Worm (Caenorhabditis elegans): Measurements from ENCODE around the gene R05A10.3.

Gene R05A10.3

ce11 chrIV:14176373-14176772 is at the start of gene R05A10.3:
R05A10.3 (minus strand) TSS chrIV:14176473.
- TF ChIP-seq ets-7 (tag; optimal IDR thresholded peaks at IDR 0.05), result no peak
- no peak for TF ChIP-seq hmg-4 (GFP tag; optimal IDR thresholded peaks at IDR 0.05)
- TF ChIP-seq ama-1 (optimal IDR thresholded peaks at IDR 0.05), result no peak
- TF ChIP-seq F13C5.2 (tag; optimal IDR thresholded peaks at IDR 0.05), result no peak
- TF ChIP-seq pes-1 (GFP tag; IDR thresholded peaks at IDR 0.05), result no peak
- TF ChIP-seq hmbx-1 (tag; optimal IDR thresholded peaks at IDR 0.05), result no peak
- TF ChIP-seq flt-1 (GFP tag; IDR thresholded peaks at IDR 0.05), result no peak
- no peak for TF ChIP-seq sea-1 (GFP tag; conservative IDR thresholded peaks at IDR 0.05)
- TF ChIP-seq ceh-13 (GFP tag; optimal IDR thresholded peaks at IDR 0.05), result no peak
- TF ChIP-seq tra-4 (tag; optimal IDR thresholded peaks at IDR 0.05), result no peak
- TF ChIP-seq tbx-11 (GFP tag; IDR thresholded peaks at IDR 0.05), result no peak
- TF ChIP-seq tbx-37 (GFP tag; conservative IDR thresholded peaks at IDR 0.05), result no peak

- TF ChIP-seq flt-1 (GFP tag; IDR thresholded peaks at IDR 0.05), result peak; percentile 39; the same call in 1 of the 2 replicates
- TF ChIP-seq ceh-36 (tag; optimal IDR thresholded peaks at IDR 0.05), result no peak
- peak; percentile 58; the same call in 1 of the 2 replicates for TF ChIP-seq scrt-1 (GFP tag; IDR thresholded peaks at IDR 0.05)
- no peak for TF ChIP-seq hmg-4 (GFP tag; optimal IDR thresholded peaks at IDR 0.05)
- peak; percentile 8 for TF ChIP-seq hnd-1 (tag; optimal IDR thresholded peaks at IDR 0.05)
- no peak for TF ChIP-seq tra-4 (tag; optimal IDR thresholded peaks at IDR 0.05)
- TF ChIP-seq aly-1 (tag; optimal IDR thresholded peaks at IDR 0.05), result no peak
- TF ChIP-seq hmbx-1 (tag; optimal IDR thresholded peaks at IDR 0.05), result no peak
- TF ChIP-seq F13C5.2 (tag; optimal IDR thresholded peaks at IDR 0.05), result peak; percentile 36
- TF ChIP-seq ets-7 (tag; optimal IDR thresholded peaks at IDR 0.05), result no peak
- no peak for TF ChIP-seq tbx-11 (GFP tag; IDR thresholded peaks at IDR 0.05)
Observed at ce11 chrIV:14224912-14225311, 48.6 kb upstream of the R05A10.3 start.

DNA sequence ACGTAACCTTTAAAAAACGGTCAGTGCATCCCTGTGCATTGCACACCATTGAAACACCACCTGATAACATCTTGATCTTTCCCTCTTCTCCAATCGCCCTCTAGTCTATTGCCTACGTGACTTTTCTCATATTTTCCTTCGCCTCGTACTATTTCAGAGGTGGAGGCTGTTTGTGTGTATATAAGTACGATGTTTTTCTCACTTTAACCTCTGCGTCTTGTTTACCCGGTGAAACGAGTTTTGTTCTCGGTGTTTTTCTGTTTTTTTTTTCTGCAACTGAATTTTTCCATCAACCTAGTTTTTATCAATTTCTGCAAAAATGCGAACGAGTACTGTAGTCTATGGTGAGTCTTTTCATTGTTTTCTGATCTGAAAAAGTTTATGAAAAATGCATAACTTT is 43.4 kb upstream of the R05A10.3 start, which contains the start of gene sqrd-1:
Gene sqrd-1, plus strand, starts transcription at position 158 of the 400 bp plus-strand sequence.
- no peak for TF ChIP-seq tbx-11 (GFP tag; IDR thresholded peaks at IDR 0.05)
- no peak for TF ChIP-seq ama-1 (optimal IDR thresholded peaks at IDR 0.05)
- TF ChIP-seq hmg-4 (GFP tag; optimal IDR thresholded peaks at IDR 0.05), result no peak
- TF ChIP-seq tra-4 (tag; optimal IDR thresholded peaks at IDR 0.05), result no peak
- no peak for TF ChIP-seq tbx-37 (GFP tag; conservative IDR thresholded peaks at IDR 0.05)
- TF ChIP-seq hmbx-1 (tag; optimal IDR thresholded peaks at IDR 0.05), result no peak
- no peak for TF ChIP-seq ceh-13 (GFP tag; optimal IDR thresholded peaks at IDR 0.05)
- TF ChIP-seq scrt-1 (GFP tag; IDR thresholded peaks at IDR 0.05), result no peak

DNA sequence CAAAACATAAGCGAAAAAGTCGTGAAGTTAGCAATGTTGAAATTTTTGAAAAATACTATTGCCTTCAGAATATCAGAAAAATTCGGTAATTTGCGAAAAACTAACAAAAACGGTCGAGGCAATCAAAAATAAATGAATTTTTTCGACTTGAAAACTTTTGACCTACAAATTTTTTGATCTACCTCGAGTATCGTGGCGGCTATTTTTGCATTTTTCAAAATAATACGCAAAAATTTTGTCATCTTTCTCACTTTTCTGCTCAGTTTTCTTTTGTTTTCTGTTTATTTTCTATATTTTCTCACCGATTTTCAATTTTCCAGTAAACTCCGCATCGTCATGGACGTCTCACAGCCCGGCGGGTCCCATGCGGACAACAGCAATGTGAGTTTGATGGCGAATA is 39.5 kb upstream of the R05A10.3 start:
- TF ChIP-seq ceh-13 (GFP tag; optimal IDR thresholded peaks at IDR 0.05) (no peak), pes-1 (GFP tag; IDR thresholded peaks at IDR 0.05) (no peak), ceh-36 (tag; optimal IDR thresholded peaks at IDR 0.05) (no peak), B0310.2 (tag; optimal IDR thresholded peaks at IDR 0.05) (no peak), flt-1 (GFP tag; IDR thresholded peaks at IDR 0.05) (no peak), ets-7 (tag; optimal IDR thresholded peaks at IDR 0.05) (no peak), aly-1 (tag; optimal IDR thresholded peaks at IDR 0.05) (no peak), tbx-37 (GFP tag; conservative IDR thresholded peaks at IDR 0.05) (no peak), tra-4 (tag; optimal IDR thresholded peaks at IDR 0.05) (no peak), hnd-1 (tag; optimal IDR thresholded peaks at IDR 0.05) (no peak), scrt-1 (GFP tag; IDR thresholded peaks at IDR 0.05) (no peak), hmbx-1 (tag; optimal IDR thresholded peaks at IDR 0.05) (no peak), tbx-11 (GFP tag; IDR thresholded peaks at IDR 0.05) (no peak), sea-1 (GFP tag; conservative IDR thresholded peaks at IDR 0.05) (no peak)

DNA sequence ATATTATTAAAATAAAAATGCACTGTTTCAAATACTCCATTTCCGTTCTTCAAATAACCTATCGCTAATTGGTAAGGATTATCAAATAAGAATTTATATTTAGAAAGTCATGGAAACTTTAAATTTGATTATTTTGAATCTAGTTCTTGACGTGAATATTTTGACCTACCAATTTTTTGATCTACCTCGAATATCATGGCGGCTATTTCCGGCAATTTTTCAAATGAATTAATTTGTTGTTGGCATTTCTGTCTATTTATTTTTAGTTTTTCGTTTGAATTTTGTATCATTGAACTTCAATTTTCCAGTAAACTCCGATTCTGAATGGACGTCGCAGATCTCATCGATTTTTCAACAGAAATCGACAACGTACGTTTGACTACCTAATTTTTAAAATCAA is 26.9 kb upstream of the R05A10.3 start, which contains the start of gene F02H6.3:
Gene F02H6.3, plus strand, starts transcription at position 266 of the 400 bp plus-strand sequence.
- TF ChIP-seq sea-1 (GFP tag; conservative IDR thresholded peaks at IDR 0.05) (no peak), tra-4 (tag; optimal IDR thresholded peaks at IDR 0.05) (no peak), ama-1 (optimal IDR thresholded peaks at IDR 0.05) (no peak), F13C5.2 (tag; optimal IDR thresholded peaks at IDR 0.05) (no peak), aly-1 (tag; optimal IDR thresholded peaks at IDR 0.05) (no peak), tbx-37 (GFP tag; conservative IDR thresholded peaks at IDR 0.05) (no peak), ceh-36 (tag; optimal IDR thresholded peaks at IDR 0.05) (no peak), B0310.2 (tag; optimal IDR thresholded peaks at IDR 0.05) (no peak), hnd-1 (tag; optimal IDR thresholded peaks at IDR 0.05) (no peak), flt-1 (GFP tag; IDR thresholded peaks at IDR 0.05) (no peak), hmg-4 (GFP tag; optimal IDR thresholded peaks at IDR 0.05) (no peak), ceh-13 (GFP tag; optimal IDR thresholded peaks at IDR 0.05) (no peak), hmbx-1 (tag; optimal IDR thresholded peaks at IDR 0.05) (no peak), tbx-11 (GFP tag; IDR thresholded peaks at IDR 0.05) (no peak), scrt-1 (GFP tag; IDR thresholded peaks at IDR 0.05) (no peak), pes-1 (GFP tag; IDR thresholded peaks at IDR 0.05) (no peak), ets-7 (tag; optimal IDR thresholded peaks at IDR 0.05) (no peak)

DNA sequence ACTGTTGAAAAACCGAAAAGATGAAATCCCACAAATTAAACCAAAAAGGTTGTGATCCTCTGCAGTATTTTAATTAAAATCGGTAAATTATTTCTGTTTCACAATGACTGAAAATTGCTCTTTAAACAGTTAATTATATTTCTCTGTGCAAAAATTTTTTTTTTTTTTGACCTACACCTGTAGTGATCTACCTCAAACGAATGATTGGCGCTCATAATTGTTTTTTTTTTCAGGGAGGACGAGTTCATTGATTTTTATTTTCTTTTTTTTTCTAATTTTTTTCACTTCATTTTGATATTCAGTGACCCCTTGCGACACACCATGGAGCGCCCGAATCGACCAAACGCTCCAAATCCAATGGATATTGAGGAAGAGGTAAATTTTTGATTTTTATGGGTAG is 19.9 kb upstream of the R05A10.3 start, which contains the start of gene F02H6.2:
Gene F02H6.2, plus strand, starts transcription at position 301 of the 400 bp plus-strand sequence.
- TF ChIP-seq sea-1 (GFP tag; conservative IDR thresholded peaks at IDR 0.05), result no peak
- TF ChIP-seq ceh-36 (tag; optimal IDR thresholded peaks at IDR 0.05), result no peak
- TF ChIP-seq F13C5.2 (tag; optimal IDR thresholded peaks at IDR 0.05), result no peak
- TF ChIP-seq B0310.2 (tag; optimal IDR thresholded peaks at IDR 0.05), result no peak
- no peak for TF ChIP-seq ceh-13 (GFP tag; optimal IDR thresholded peaks at IDR 0.05)
- no peak for TF ChIP-seq hnd-1 (tag; optimal IDR thresholded peaks at IDR 0.05)
- no peak for TF ChIP-seq ama-1 (optimal IDR thresholded peaks at IDR 0.05)
- TF ChIP-seq flt-1 (GFP tag; IDR thresholded peaks at IDR 0.05), result no peak
- TF ChIP-seq pes-1 (GFP tag; IDR thresholded peaks at IDR 0.05), result no peak

DNA sequence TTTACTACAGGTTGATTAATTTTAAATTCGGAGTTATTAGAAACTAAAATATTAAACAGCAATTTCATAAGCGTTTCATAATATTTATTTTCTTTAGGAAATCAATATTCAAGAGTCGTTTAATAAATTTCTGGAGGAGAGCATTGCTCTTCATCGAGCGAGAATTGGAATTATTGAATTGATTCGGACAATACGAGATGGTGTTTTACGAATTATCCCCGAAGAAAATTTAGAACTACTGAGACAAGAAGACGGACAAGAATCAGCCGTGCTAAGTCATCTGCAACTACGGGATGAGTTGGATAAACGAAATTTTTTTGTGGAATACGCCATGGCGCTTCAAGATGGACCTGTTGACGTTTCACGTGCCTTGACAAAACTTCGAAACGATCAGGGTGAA is 18.0 kb upstream of the R05A10.3 start:
- TF ChIP-seq tra-4 (tag; optimal IDR thresholded peaks at IDR 0.05) (no peak), tbx-37 (GFP tag; conservative IDR thresholded peaks at IDR 0.05) (no peak), ceh-36 (tag; optimal IDR thresholded peaks at IDR 0.05) (no peak), flt-1 (GFP tag; IDR thresholded peaks at IDR 0.05) (no peak), aly-1 (tag; optimal IDR thresholded peaks at IDR 0.05) (no peak), B0310.2 (tag; optimal IDR thresholded peaks at IDR 0.05) (no peak), ama-1 (optimal IDR thresholded peaks at IDR 0.05) (no peak), sea-1 (GFP tag; conservative IDR thresholded peaks at IDR 0.05) (no peak), hmg-4 (GFP tag; optimal IDR thresholded peaks at IDR 0.05) (no peak), hmbx-1 (tag; optimal IDR thresholded peaks at IDR 0.05) (no peak), tbx-11 (GFP tag; IDR thresholded peaks at IDR 0.05) (no peak), scrt-1 (GFP tag; IDR thresholded peaks at IDR 0.05) (no peak), hnd-1 (tag; optimal IDR thresholded peaks at IDR 0.05) (no peak), pes-1 (GFP tag; IDR thresholded peaks at IDR 0.05) (no peak), F13C5.2 (tag; optimal IDR thresholded peaks at IDR 0.05) (no peak), ceh-13 (GFP tag; optimal IDR thresholded peaks at IDR 0.05) (no peak), ets-7 (tag; optimal IDR thresholded peaks at IDR 0.05) (no peak)

All from whole organism, early embryonic.